Fruit fly (Drosophila melanogaster): ENCODE data around the gene COX5BL.

dm6 chr2L:6595027-6595426, 35.8 kb downstream of the COX5BL start:
- no peak for TF ChIP-seq abd-A (tag; optimal IDR thresholded peaks at IDR 0.05)
- no peak for TF ChIP-seq CrebB (tag; optimal IDR thresholded peaks at IDR 0.05)
- TF ChIP-seq CG10565 (GFP tag; optimal IDR thresholded peaks at IDR 0.05): no peak
- TF ChIP-seq CG17361 (GFP tag; IDR thresholded peaks at IDR 0.05): no peak
- TF ChIP-seq jing (GFP tag; optimal IDR thresholded peaks at IDR 0.05): no peak
- TF ChIP-seq CG4360 (GFP tag; IDR thresholded peaks at IDR 0.05): no peak
- TF ChIP-seq gt (GFP tag; IDR thresholded peaks at IDR 0.05): no peak
- no peak for TF ChIP-seq h (optimal IDR thresholded peaks at IDR 0.05)
